Fruit fly (Drosophila melanogaster) whole organism, pupa: ENCODE measurements around the gene CG9733.

Source experiments
- CG10348 ChIP-seq: fragments of 200-800 bp; sonication (Bioruptor generic); IDR thresholded peaks from 2 replicates; pipeline ENCODE4 v1.3.6; 2022; ENCODE audit warnings: missing biosample characterization, missing genetic modification characterization
- CG12605 ChIP-seq: fragments of 200-800 bp; sonication (Bioruptor generic); IDR thresholded peaks from 2 replicates; pipeline ENCODE4 v1.3.6; 2022; ENCODE audit warnings: missing biosample characterization, missing genetic modification characterization
- CG13204 ChIP-seq: fragments of 200-800 bp; sonication (Bioruptor generic); optimal IDR thresholded peaks from 2 replicates; lab custom pipeline; 2018; ENCODE audit warnings: missing biosample characterization, mild to moderate bottlenecking, missing genetic modification characterization, moderate library complexity
- CG14655 ChIP-seq: fragments of 200-800 bp; sonication (Bioruptor generic); optimal IDR thresholded peaks from 3 replicates; lab custom pipeline; 2017; ENCODE audit warnings: mild to moderate bottlenecking, missing biosample characterization, missing genetic modification reagents, missing genetic modification characterization
- CG15710 ChIP-seq: fragments of 200-800 bp; sonication (Bioruptor generic); optimal IDR thresholded peaks from 2 replicates; lab custom pipeline; 2018; ENCODE audit warnings: missing biosample characterization, mild to moderate bottlenecking, missing genetic modification characterization, moderate library complexity
- CG17806 ChIP-seq: fragments of 200-800 bp; sonication (Bioruptor generic); optimal IDR thresholded peaks from 2 replicates; lab custom pipeline; 2018; ENCODE audit warnings: missing biosample characterization, mild to moderate bottlenecking, missing genetic modification characterization, moderate library complexity
- CG32121 ChIP-seq: fragments of 200-800 bp; sonication (Bioruptor generic); IDR thresholded peaks from 2 replicates; pipeline ENCODE4 v1.3.6; 2022; ENCODE audit warnings: missing biosample characterization, missing genetic modification characterization
- CG34367 ChIP-seq: fragments of 200-800 bp; sonication (Bioruptor generic); optimal IDR thresholded peaks from 2 replicates; lab custom pipeline; 2018; ENCODE audit warnings: missing biosample characterization, mild to moderate bottlenecking, missing genetic modification characterization
- CG4496 ChIP-seq: fragments of 200-800 bp; sonication (Bioruptor generic); IDR thresholded peaks from 3 replicates; pipeline ENCODE4 v1.3.6; 2022; ENCODE audit warnings: missing biosample characterization, missing genetic modification characterization
- CG8159 ChIP-seq: fragments of 200-800 bp; sonication (Bioruptor generic); optimal IDR thresholded peaks from 3 replicates; lab custom pipeline; 2018; ENCODE audit warnings: missing biosample characterization, mild to moderate bottlenecking, missing genetic modification characterization, moderate library complexity
- CG8301 ChIP-seq: fragments of 200-800 bp; sonication (Bioruptor generic); optimal IDR thresholded peaks from 2 replicates; lab custom pipeline; 2018; ENCODE audit warnings: missing biosample characterization, mild to moderate bottlenecking, missing genetic modification characterization
- CG9948 ChIP-seq: fragments of 200-800 bp; sonication (Bioruptor generic); optimal IDR thresholded peaks from 2 replicates; lab custom pipeline; 2018; ENCODE audit warnings: missing biosample characterization, mild to moderate bottlenecking, missing genetic modification characterization, moderate library complexity
- D1 ChIP-seq: fragments of 200-800 bp; sonication (Bioruptor generic); optimal IDR thresholded peaks from 2 replicates; lab custom pipeline; 2018; ENCODE audit warnings: missing biosample characterization, mild to moderate bottlenecking, missing genetic modification characterization, moderate library complexity
- EcR ChIP-seq: fragments of 200-800 bp; sonication (Bioruptor generic); optimal IDR thresholded peaks from 3 replicates; lab custom pipeline; 2019; ENCODE audit warnings: missing biosample characterization, missing genetic modification characterization, mild to moderate bottlenecking, moderate library complexity, missing genetic modification reagents
- Ets98B ChIP-seq: fragments of 200-800 bp; sonication (Bioruptor generic); IDR thresholded peaks from 2 replicates; pipeline ENCODE4 v1.3.6; 2022; ENCODE audit warnings: missing biosample characterization, missing genetic modification characterization
- Pif1A ChIP-seq: fragments of 200-800 bp; sonication (Bioruptor generic); optimal IDR thresholded peaks from 3 replicates; lab custom pipeline; 2016; ENCODE audit warnings: missing biosample characterization, missing genetic modification characterization
- Pif1B ChIP-seq: fragments of 200-800 bp; sonication (Bioruptor generic); optimal IDR thresholded peaks from 3 replicates; lab custom pipeline; 2016; ENCODE audit warnings: missing biosample characterization, missing genetic modification characterization
- Snoo ChIP-seq: fragments of 200-800 bp; sonication (Bioruptor generic); optimal IDR thresholded peaks from 3 replicates; lab custom pipeline; 2017; ENCODE audit warnings: missing biosample characterization, mild to moderate bottlenecking, missing genetic modification characterization, inconsistent platforms
- fd96Ca ChIP-seq: fragments of 200-800 bp; sonication (Bioruptor generic); IDR thresholded peaks from 3 replicates; pipeline ENCODE4 v1.3.6; 2022; ENCODE audit warnings: missing biosample characterization, missing genetic modification characterization
- gl ChIP-seq: fragments of 200-800 bp; sonication (Bioruptor generic); optimal IDR thresholded peaks from 2 replicates; lab custom pipeline; 2018; ENCODE audit warnings: missing biosample characterization, mild to moderate bottlenecking, missing genetic modification characterization
- rn ChIP-seq: fragments of 200-800 bp; sonication (Bioruptor generic); IDR thresholded peaks from 2 replicates; pipeline ENCODE4 v1.3.6; 2022; ENCODE audit warnings: missing biosample characterization, missing genetic modification characterization

The CG9733 gene

DNA sequence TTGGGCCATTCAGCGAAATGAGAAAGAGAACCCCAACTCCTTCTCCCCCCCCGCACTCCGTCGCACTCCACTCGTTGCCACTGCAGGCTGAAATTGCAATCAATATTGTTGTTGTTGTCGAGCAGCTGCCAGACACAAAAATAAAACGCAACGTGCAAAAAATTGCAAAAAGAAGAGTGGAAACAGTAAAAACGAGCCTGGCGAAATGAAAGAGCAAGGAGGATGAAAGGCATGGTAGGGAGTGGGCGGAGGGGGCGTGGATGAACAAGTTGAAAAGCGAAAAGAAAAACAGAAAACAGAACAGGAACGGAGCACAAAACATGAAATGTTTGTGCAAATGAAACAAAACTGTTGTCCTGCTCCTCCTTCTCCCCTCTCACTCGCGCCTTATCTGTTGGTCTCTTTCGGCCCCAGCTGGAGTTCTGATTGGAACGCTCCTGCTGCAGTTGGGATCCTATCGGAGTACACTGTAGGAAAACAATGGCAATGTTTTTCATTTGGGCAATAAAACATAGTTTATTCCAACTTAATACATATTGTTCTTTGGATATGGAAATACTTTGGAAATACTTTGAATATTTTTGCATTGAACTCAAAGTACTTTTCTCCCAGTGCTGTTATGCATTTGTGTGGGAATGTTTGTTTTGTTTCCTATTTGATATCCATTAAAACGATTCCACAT, 38.6 kb upstream of the CG9733 start:
- TF ChIP-seq CG4496 (peak; percentile 90), CG17806 (tag; lab: Kevin White, UChicago) (peak; percentile 86), CG8301 (peak; percentile 83), CG8159 (peak; percentile 88), CG34367 (peak; percentile 80), Pif1A (GFP tag; lab: Kevin White, UChicago) (peak; percentile 68), gl (tag; lab: Kevin White, UChicago) (peak; percentile 96), D1 (tag; lab: Kevin White, UChicago) (peak; percentile 65), rn (GFP tag; lab: Robert Waterston, UW) (peak; percentile 74), CG9948 (tag; lab: Kevin White, UChicago) (peak; percentile 80), CG32121 (GFP tag; lab: Robert Waterston, UW) (no peak), CG14655 (GFP tag; lab: Kevin White, UChicago) (peak; percentile 86), Ets98B (GFP tag; lab: Robert Waterston, UW) (peak; percentile 67), CG12605 (peak; percentile 42), Pif1B (GFP tag; lab: Kevin White, UChicago) (peak; percentile 77), fd96Ca (GFP tag; lab: Robert Waterston, UW) (peak; percentile 66; the same call in 2 of the 3 replicates), EcR (GFP tag; lab: Kevin White, UChicago) (peak; percentile 80), CG10348 (GFP tag; lab: Robert Waterston, UW) (no peak), CG13204 (GFP tag; lab: Kevin White, UChicago) (peak; percentile 95), CG15710 (peak; percentile 76), Snoo (peak; percentile 61)

DNA sequence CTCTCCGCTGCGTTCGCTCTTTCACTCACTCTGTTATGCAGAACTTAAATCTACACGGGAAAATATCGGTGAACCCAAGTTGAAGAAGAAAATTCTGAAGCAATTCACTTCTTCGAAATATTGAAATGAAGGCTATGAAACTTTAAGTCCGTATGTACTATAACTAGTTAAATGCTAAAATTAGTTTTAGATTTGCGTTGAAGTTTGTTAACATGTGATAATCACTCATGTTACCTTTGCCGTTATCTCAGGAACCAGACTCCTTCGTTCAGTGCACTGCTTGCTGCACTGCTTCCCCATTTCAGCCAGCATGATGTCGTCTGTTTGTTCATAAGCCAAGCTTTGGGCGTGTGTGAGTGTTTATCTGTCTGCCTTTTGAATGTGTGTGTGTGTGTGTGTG, 38.1 kb upstream of the CG9733 start:
- no peak for TF ChIP-seq D1 (tag; lab: Kevin White, UChicago)
- no peak for TF ChIP-seq Ets98B (GFP tag; lab: Robert Waterston, UW)
- peak; percentile 79 for TF ChIP-seq CG15710
- TF ChIP-seq CG8301: peak; percentile 78
- TF ChIP-seq CG12605: no peak
- peak; percentile 54; the same call in 2 of the 3 replicates for TF ChIP-seq CG4496
- TF ChIP-seq fd96Ca (GFP tag; lab: Robert Waterston, UW): peak; percentile 51; the same call in 2 of the 3 replicates
- no peak for TF ChIP-seq CG32121 (GFP tag; lab: Robert Waterston, UW)
- TF ChIP-seq rn (GFP tag; lab: Robert Waterston, UW): no peak
- peak; percentile 79 for TF ChIP-seq CG8159
- TF ChIP-seq EcR (GFP tag; lab: Kevin White, UChicago): no peak
- no peak for TF ChIP-seq CG13204 (GFP tag; lab: Kevin White, UChicago)
- peak; percentile 62 for TF ChIP-seq Pif1A (GFP tag; lab: Kevin White, UChicago)
- TF ChIP-seq CG17806 (tag; lab: Kevin White, UChicago): peak; percentile 61
- peak; percentile 56 for TF ChIP-seq CG9948 (tag; lab: Kevin White, UChicago)
- TF ChIP-seq CG34367: peak; percentile 60
- peak; percentile 81 for TF ChIP-seq CG14655 (GFP tag; lab: Kevin White, UChicago)
- TF ChIP-seq Snoo: peak; percentile 60
- no peak for TF ChIP-seq gl (tag; lab: Kevin White, UChicago)
- peak; percentile 33 for TF ChIP-seq Pif1B (GFP tag; lab: Kevin White, UChicago)

- TF ChIP-seq CG34367: peak; percentile 82
- TF ChIP-seq CG9948 (tag; lab: Kevin White, UChicago): peak; percentile 63
- peak; percentile 60 for TF ChIP-seq CG8159
- peak; percentile 61 for TF ChIP-seq Ets98B (GFP tag; lab: Robert Waterston, UW)
- TF ChIP-seq D1 (tag; lab: Kevin White, UChicago): no peak
- peak; percentile 80 for TF ChIP-seq CG15710
- TF ChIP-seq CG17806 (tag; lab: Kevin White, UChicago): peak; percentile 67
- TF ChIP-seq gl (tag; lab: Kevin White, UChicago): no peak
- peak; percentile 75 for TF ChIP-seq fd96Ca (GFP tag; lab: Robert Waterston, UW)
- peak; percentile 46 for TF ChIP-seq CG13204 (GFP tag; lab: Kevin White, UChicago)
- TF ChIP-seq CG8301: peak; percentile 67
- peak; percentile 55 for TF ChIP-seq Snoo
- no peak for TF ChIP-seq CG10348 (GFP tag; lab: Robert Waterston, UW)
- TF ChIP-seq CG32121 (GFP tag; lab: Robert Waterston, UW): peak; percentile 61
- TF ChIP-seq CG4496: peak; percentile 85
- TF ChIP-seq CG14655 (GFP tag; lab: Kevin White, UChicago): peak; percentile 64
- TF ChIP-seq Pif1A (GFP tag; lab: Kevin White, UChicago): peak; percentile 47
- no peak for TF ChIP-seq EcR (GFP tag; lab: Kevin White, UChicago)
- TF ChIP-seq CG12605: peak; percentile 70
- TF ChIP-seq Pif1B (GFP tag; lab: Kevin White, UChicago): peak; percentile 25
- TF ChIP-seq rn (GFP tag; lab: Robert Waterston, UW): peak; percentile 44; the same call in 1 of the 2 replicates
These were observed 37.4 kb upstream of the CG9733 start for dm6 chr3R:30283940-30284339.

dm6 chr3R:30283037-30283590, 36.6 kb upstream of the CG9733 start:
- TF ChIP-seq EcR (GFP tag; lab: Kevin White, UChicago) (no peak), CG4496 (no peak), CG13204 (GFP tag; lab: Kevin White, UChicago) (no peak), CG8301 (no peak), fd96Ca (GFP tag; lab: Robert Waterston, UW) (no peak), D1 (tag; lab: Kevin White, UChicago) (no peak), CG17806 (tag; lab: Kevin White, UChicago) (no peak), CG12605 (no peak), CG9948 (tag; lab: Kevin White, UChicago) (no peak), CG32121 (GFP tag; lab: Robert Waterston, UW) (no peak), Pif1A (GFP tag; lab: Kevin White, UChicago) (no peak), CG14655 (GFP tag; lab: Kevin White, UChicago) (no peak), CG8159 (no peak), gl (tag; lab: Kevin White, UChicago) (no peak), rn (GFP tag; lab: Robert Waterston, UW) (no peak), CG15710 (no peak)
